Worm (Caenorhabditis elegans) whole organism, young adult: ENCODE data around the gene M7.12.
A peak's percentile ranks its signal among the peaks of the same experiment; 100 is the strongest.

ENCODE experiments used
- F37B4.10 ChIP-seq: fragments of 200-800 bp; sonication (Bioruptor generic); IDR thresholded peaks from 2 replicates; pipeline ENCODE4 v1.3.6; 2022; ENCODE audit warnings: missing genetic modification characterization, missing compliant biosample characterization
- F39B2.1 ChIP-seq: fragments of 200-800 bp; sonication (Bioruptor generic); IDR thresholded peaks from 2 replicates; pipeline ENCODE4 v1.3.6; 2022; ENCODE audit warnings: missing genetic modification reagents, missing genetic modification characterization, missing compliant biosample characterization
- F49E8.2 ChIP-seq: sonication (generic microtip); optimal IDR thresholded peaks from 3 replicates; lab custom pipeline; 2017; ENCODE audit warnings: missing genetic modification characterization, mild to moderate bottlenecking, missing compliant biosample characterization, antibody characterized with exemption, moderate library complexity; ENCODE audit not compliant: insufficient read depth
- F55B11.4 ChIP-seq: sonication (generic microtip); optimal IDR thresholded peaks from 2 replicates; lab custom pipeline; 2016; ENCODE audit warnings: missing compliant biosample characterization, missing genetic modification characterization, borderline replicate concordance; ENCODE audit not compliant: insufficient read depth
- F57C9.4 ChIP-seq: sonication (generic microtip); optimal IDR thresholded peaks from 2 replicates; lab custom pipeline; 2017; ENCODE audit warnings: mild to moderate bottlenecking, missing genetic modification characterization, missing compliant biosample characterization
- T07F8.4 ChIP-seq: sonication (generic microtip); optimal IDR thresholded peaks from 2 replicates; lab custom pipeline; 2016; ENCODE audit warnings: mild to moderate bottlenecking, missing genetic modification characterization, moderate library complexity, missing compliant biosample characterization
- Y53G8AR.9 ChIP-seq: fragments of 200-800 bp; sonication (Bioruptor generic); conservative IDR thresholded peaks from 2 replicates; pipeline ENCODE4 v1.3.6; 2022; ENCODE audit warnings: missing genetic modification reagents, missing genetic modification characterization, missing compliant biosample characterization
- Y79H2A.3 ChIP-seq: fragments of 200-800 bp; sonication (Bioruptor generic); conservative IDR thresholded peaks from 2 replicates; pipeline ENCODE4 v1.3.6; 2022; ENCODE audit warnings: missing genetic modification reagents, missing genetic modification characterization, missing compliant biosample characterization
- Y95B8A.8 ChIP-seq: fragments of 200-800 bp; sonication (Bioruptor generic); IDR thresholded peaks from 2 replicates; pipeline ENCODE4 v1.3.6; 2022; ENCODE audit warnings: missing genetic modification reagents, missing genetic modification characterization, missing compliant biosample characterization
- ama-1 ChIP-seq, 3 experiments: fragments of 150-350 bp in 1 of 3; sonication (generic microtip) in 2 of 3; optimal IDR thresholded peaks; 2 replicates each; lab custom pipeline; 2014 to 2018; ENCODE audit warnings: missing biosample characterization in 2 of 3, missing genetic modification characterization in 2 of 3, missing genetic modification reagents in 2 of 3
- athp-1 ChIP-seq: sonication (generic microtip); optimal IDR thresholded peaks from 2 replicates; lab custom pipeline; 2017; ENCODE audit warnings: mild to moderate bottlenecking, missing genetic modification characterization, missing compliant biosample characterization
- attf-5 ChIP-seq: fragments of 200-800 bp; sonication (Bioruptor generic); optimal IDR thresholded peaks from 2 replicates; lab custom pipeline; 2018; ENCODE audit warnings: mild to moderate bottlenecking, missing genetic modification characterization, missing compliant biosample characterization
- bed-2 ChIP-seq: fragments of 200-800 bp; sonication (Bioruptor generic); IDR thresholded peaks from 2 replicates; pipeline ENCODE4 v1.3.6; 2022; ENCODE audit warnings: missing genetic modification reagents, missing genetic modification characterization, missing compliant biosample characterization
- ccch-3 ChIP-seq: fragments of 200-800 bp; sonication (Bioruptor generic); optimal IDR thresholded peaks from 2 replicates; lab custom pipeline; 2018; ENCODE audit warnings: mild to moderate bottlenecking, missing genetic modification characterization, missing compliant biosample characterization
- cebp-1 ChIP-seq, 2 experiments: fragments of 200-800 bp in 1 of 2; sonication (Bioruptor generic) in 1 of 2; sonication (generic microtip) in 1 of 2; IDR thresholded peaks in 1 of 2; optimal IDR thresholded peaks in 1 of 2; 2 replicates each; pipeline versions ENCODE4 v1.3.6 to Lab custom; 2017 to 2022; ENCODE audit warnings: missing compliant biosample characterization in 2 of 2, missing genetic modification characterization in 2 of 2, mild to moderate bottlenecking in 1 of 2, missing genetic modification reagents in 1 of 2, moderate library complexity in 1 of 2
- ceh-91 ChIP-seq: fragments of 200-800 bp; sonication (Bioruptor generic); IDR thresholded peaks from 2 replicates; pipeline ENCODE4 v1.3.6; 2022; ENCODE audit warnings: missing genetic modification reagents, missing genetic modification characterization, missing compliant biosample characterization
- die-1 ChIP-seq: sonication (generic microtip); optimal IDR thresholded peaks from 2 replicates; lab custom pipeline; 2016; ENCODE audit warnings: missing genotype, mild to moderate bottlenecking, missing genetic modification characterization, missing compliant biosample characterization
- egl-18 ChIP-seq: fragments of 200-800 bp; sonication (Bioruptor generic); IDR thresholded peaks from 2 replicates; pipeline ENCODE4 v1.3.6; 2022; ENCODE audit warnings: missing genetic modification reagents, missing genetic modification characterization, missing compliant biosample characterization
- egl-44 ChIP-seq: fragments of 200-800 bp; sonication (Bioruptor generic); IDR thresholded peaks from 2 replicates; pipeline ENCODE4 v1.3.6; 2022; ENCODE audit warnings: missing genetic modification reagents, missing genetic modification characterization, missing compliant biosample characterization
- gei-17 ChIP-seq: fragments of 200-800 bp; sonication (Bioruptor generic); optimal IDR thresholded peaks from 2 replicates; lab custom pipeline; 2018; ENCODE audit warnings: mild to moderate bottlenecking, missing genetic modification characterization, missing compliant biosample characterization
- hlh-26 ChIP-seq: fragments of 200-800 bp; sonication (Bioruptor generic); conservative IDR thresholded peaks from 2 replicates; pipeline ENCODE4 v1.3.6; 2022; ENCODE audit warnings: missing genetic modification reagents, missing genetic modification characterization, missing compliant biosample characterization
- hmg-1.2 ChIP-seq: fragments of 200-800 bp; sonication (Bioruptor generic); IDR thresholded peaks from 2 replicates; pipeline ENCODE4 v1.3.6; 2022; ENCODE audit warnings: missing genetic modification reagents, missing genetic modification characterization, missing compliant biosample characterization
- let-607 ChIP-seq, 2 experiments: fragments of 200-800 bp in 1 of 2; sonication (Bioruptor generic) in 1 of 2; sonication (generic microtip) in 1 of 2; optimal IDR thresholded peaks; 2 replicates each; lab custom pipeline; 2016 to 2018; ENCODE audit warnings: mild to moderate bottlenecking in 2 of 2, missing compliant biosample characterization in 2 of 2, missing genetic modification characterization in 2 of 2, moderate library complexity in 2 of 2, missing genotype in 1 of 2
- lin-35 ChIP-seq, 3 experiments: fragments of 150-350 bp in 2 of 3; sonication (generic microtip) in 1 of 3; optimal IDR thresholded peaks; 2 replicates each; lab custom pipeline; 2014 to 2018; ENCODE audit warnings: missing biosample characterization in 3 of 3, missing genetic modification characterization in 3 of 3, missing genetic modification reagents in 3 of 3
- madf-10 ChIP-seq: sonication (generic microtip); optimal IDR thresholded peaks from 2 replicates; lab custom pipeline; 2016; ENCODE audit warnings: mild to moderate bottlenecking, missing genetic modification characterization, missing compliant biosample characterization
- mcd-1 ChIP-seq: fragments of 200-800 bp; sonication (Bioruptor generic); IDR thresholded peaks from 2 replicates; pipeline ENCODE4 v1.3.6; 2022; ENCODE audit warnings: missing genetic modification reagents, missing genetic modification characterization, missing compliant biosample characterization
- nhr-80 ChIP-seq: sonication (generic microtip); optimal IDR thresholded peaks from 2 replicates; lab custom pipeline; 2016; ENCODE audit warnings: missing genetic modification characterization, missing compliant biosample characterization
- nhr-90 ChIP-seq: sonication (generic microtip); optimal IDR thresholded peaks from 2 replicates; lab custom pipeline; 2016; ENCODE audit warnings: missing genotype, mild to moderate bottlenecking, missing genetic modification characterization, missing compliant biosample characterization
- pbrm-1 ChIP-seq: fragments of 200-800 bp; sonication (Bioruptor generic); IDR thresholded peaks from 2 replicates; pipeline ENCODE4 v1.3.6; 2022; ENCODE audit warnings: missing genetic modification reagents, missing genetic modification characterization, missing compliant biosample characterization
- rcor-1 ChIP-seq: fragments of 200-800 bp; sonication (Bioruptor generic); IDR thresholded peaks from 2 replicates; pipeline ENCODE4 v1.3.6; 2022; ENCODE audit warnings: missing genetic modification reagents, missing genetic modification characterization, missing compliant biosample characterization
- repo-1 ChIP-seq: sonication (generic microtip); optimal IDR thresholded peaks from 2 replicates; lab custom pipeline; 2017; ENCODE audit warnings: mild to moderate bottlenecking, missing genetic modification characterization, missing compliant biosample characterization
- snpc-1.1 ChIP-seq: sonication (generic microtip); optimal IDR thresholded peaks from 2 replicates; lab custom pipeline; 2017; ENCODE audit warnings: missing genetic modification characterization, mild to moderate bottlenecking, missing compliant biosample characterization, antibody characterized with exemption, moderate library complexity, missing genotype, missing genetic modification reagents; ENCODE audit not compliant: insufficient read depth
- snpc-1.3 ChIP-seq: sonication (generic microtip); optimal IDR thresholded peaks from 2 replicates; lab custom pipeline; 2017; ENCODE audit warnings: missing genetic modification characterization, mild to moderate bottlenecking, missing compliant biosample characterization, antibody characterized with exemption, moderate library complexity, missing genotype, missing genetic modification reagents; ENCODE audit not compliant: insufficient read depth
- somi-1 ChIP-seq: fragments of 200-800 bp; sonication (Bioruptor generic); optimal IDR thresholded peaks from 2 replicates; lab custom pipeline; 2018; ENCODE audit warnings: mild to moderate bottlenecking, missing genetic modification characterization, missing compliant biosample characterization
- unc-130 ChIP-seq: sonication (generic microtip); optimal IDR thresholded peaks from 2 replicates; lab custom pipeline; 2016; ENCODE audit warnings: missing genetic modification reagents, missing genetic modification characterization, missing compliant biosample characterization
- unc-62 ChIP-seq: fragments of 150-350 bp; optimal IDR thresholded peaks from 2 replicates; lab custom pipeline; 2014; ENCODE audit warnings: missing biosample characterization, missing genetic modification reagents, missing genetic modification characterization
- ztf-22 ChIP-seq: fragments of 200-800 bp; sonication (Bioruptor generic); optimal IDR thresholded peaks from 2 replicates; lab custom pipeline; 2018; ENCODE audit warnings: mild to moderate bottlenecking, missing genetic modification characterization, moderate library complexity, missing compliant biosample characterization

The M7.12 gene

DNA sequence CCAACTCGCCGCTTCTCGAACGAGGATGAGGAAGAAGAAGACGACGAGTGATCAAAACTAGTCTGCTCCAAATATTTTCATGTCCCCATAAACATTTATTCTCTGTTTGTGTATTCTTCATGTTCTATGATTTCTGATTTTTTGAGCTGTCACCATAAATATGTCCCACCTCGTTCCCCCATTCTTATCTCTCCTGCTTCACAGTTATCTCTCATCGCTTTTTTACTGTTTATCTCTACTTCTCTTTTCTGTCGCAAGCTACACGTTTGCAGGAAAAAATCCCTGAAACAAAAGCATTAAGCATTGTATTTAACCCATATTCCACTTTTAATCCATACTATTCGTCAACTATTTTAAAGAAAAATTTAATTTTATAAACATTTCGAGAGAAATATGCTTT is 33.0 kb upstream of the M7.12 start:
- no peak for TF ChIP-seq lin-35 (GFP tag; optimal IDR thresholded peaks at IDR 0.05; lab: Kevin White, UChicago)
- TF ChIP-seq F55B11.4, result no peak
- no peak for TF ChIP-seq attf-5
- no peak for TF ChIP-seq Y53G8AR.9 (GFP tag; lab: Robert Waterston, UW)
- no peak for TF ChIP-seq athp-1
- no peak for TF ChIP-seq Y79H2A.3 (GFP tag; lab: Robert Waterston, UW)
- no peak for TF ChIP-seq snpc-1.1 (tag; lab: Kevin White, UChicago)
- TF ChIP-seq unc-62 (GFP tag; lab: Kevin White, UChicago), result no peak
- no peak for TF ChIP-seq hlh-26 (GFP tag; lab: Robert Waterston, UW)
- TF ChIP-seq F49E8.2 (tag; lab: Kevin White, UChicago), result no peak
- TF ChIP-seq ama-1 (optimal IDR thresholded peaks at IDR 0.05; lab: Kevin White, UChicago), result no peak
- TF ChIP-seq ama-1 (GFP tag; optimal IDR thresholded peaks at IDR 0.05; lab: Kevin White, UChicago), result peak in 1 of 2 experiments; percentile 44
- TF ChIP-seq unc-130 (GFP tag; lab: Kevin White, UChicago), result no peak
- no peak for TF ChIP-seq gei-17 (GFP tag; lab: Kevin White, UChicago)
- TF ChIP-seq ccch-3, result no peak
- TF ChIP-seq somi-1 (GFP tag; lab: Kevin White, UChicago), result no peak
- TF ChIP-seq egl-44 (GFP tag; lab: Robert Waterston, UW), result no peak
- TF ChIP-seq madf-10, result no peak
- no peak for TF ChIP-seq nhr-90 (tag; lab: Kevin White, UChicago)
- TF ChIP-seq F37B4.10, result no peak
- peak; percentile 29; the same call in 1 of the 2 replicates for TF ChIP-seq hmg-1.2
- TF ChIP-seq F39B2.1 (GFP tag; lab: Robert Waterston, UW), result no peak
- TF ChIP-seq nhr-80 (tag; lab: Kevin White, UChicago), result peak; percentile 45
- no peak for TF ChIP-seq egl-18 (GFP tag; lab: Robert Waterston, UW)
- no peak for TF ChIP-seq repo-1 (tag; lab: Kevin White, UChicago)
- TF ChIP-seq ceh-91 (GFP tag; lab: Robert Waterston, UW), result no peak
- peak in 1 of 2 experiments; percentile 8 for TF ChIP-seq let-607 (tag; optimal IDR thresholded peaks at IDR 0.05; lab: Kevin White, UChicago)
- TF ChIP-seq snpc-1.3 (tag; lab: Kevin White, UChicago), result no peak
- TF ChIP-seq die-1 (tag; lab: Kevin White, UChicago), result no peak
- TF ChIP-seq pbrm-1 (GFP tag; lab: Robert Waterston, UW), result no peak
- no peak for TF ChIP-seq ztf-22 (GFP tag; lab: Kevin White, UChicago)
- no peak for TF ChIP-seq bed-2
- no peak for TF ChIP-seq mcd-1 (GFP tag; lab: Robert Waterston, UW)

DNA sequence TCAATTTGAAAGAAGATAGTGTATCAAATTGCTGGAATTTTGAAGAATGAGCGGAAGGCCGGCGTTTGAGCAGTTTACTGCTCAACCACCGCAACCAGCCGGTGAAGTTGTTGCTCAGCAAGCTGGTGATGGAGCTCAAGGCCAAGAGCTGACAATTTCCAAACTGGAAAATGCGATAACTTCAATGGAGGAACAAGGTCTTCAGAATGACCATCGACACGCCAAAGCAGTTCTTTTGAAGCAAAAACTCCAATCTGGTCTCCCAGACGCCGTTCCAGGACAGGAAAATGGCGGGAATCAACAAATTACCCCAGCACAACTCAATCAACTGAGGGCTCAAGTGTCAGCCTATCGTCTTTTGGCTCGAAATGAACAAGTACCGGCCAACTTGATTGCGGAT is 28.2 kb upstream of the M7.12 start:
- TF ChIP-seq F57C9.4 (no peak), T07F8.4 (tag; lab: Kevin White, UChicago) (no peak), rcor-1 (no peak), Y95B8A.8 (GFP tag; lab: Robert Waterston, UW) (no peak), ceh-91 (GFP tag; lab: Robert Waterston, UW) (no peak)

DNA sequence TGAATTAATAATTGTTTCAGACTA is 28.0 kb upstream of the M7.12 start, which contains the start of gene swsn-4:
Gene swsn-4, plus strand, starts transcription at position 21 of the 24 bp plus-strand sequence.
- TF ChIP-seq cebp-1 (GFP tag; IDR thresholded peaks at IDR 0.05; lab: Robert Waterston, UW) (no peak), cebp-1 (tag; optimal IDR thresholded peaks at IDR 0.05; lab: Kevin White, UChicago) (no peak), egl-44 (GFP tag; lab: Robert Waterston, UW) (no peak)
- TF ChIP-seq, all 124 proteins: peak for 0
